Fruit fly (Drosophila melanogaster): ENCODE data around the gene Zaf1.

DNA sequence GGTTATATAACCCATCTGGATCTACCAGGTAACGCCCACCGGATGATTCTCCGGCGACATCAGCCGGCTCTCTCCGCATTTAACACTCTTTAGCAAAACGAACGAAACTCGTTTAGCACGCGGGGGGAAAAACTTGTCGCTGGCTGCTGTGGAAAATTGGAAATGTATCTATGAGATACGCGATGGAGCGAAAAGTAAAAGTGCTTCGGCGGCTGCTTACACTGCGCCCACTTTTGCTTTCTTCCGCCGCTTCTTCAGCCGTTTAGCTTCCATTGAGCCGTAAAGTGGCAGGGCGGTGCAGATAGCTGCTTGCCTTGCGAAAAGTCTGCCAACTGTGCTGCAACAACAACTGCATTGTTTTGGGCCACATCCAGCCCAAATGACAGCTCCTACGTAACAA is 35.7 kb upstream of the Zaf1 start:
- TF ChIP-seq usp (GFP tag; optimal IDR thresholded peaks at IDR 0.05) (no peak), CG8478 (optimal IDR thresholded peaks at IDR 0.05) (no peak)
